Worm (Caenorhabditis elegans): Measurements from ENCODE around the gene C25F9.9.

C25F9.9 gene

DNA sequence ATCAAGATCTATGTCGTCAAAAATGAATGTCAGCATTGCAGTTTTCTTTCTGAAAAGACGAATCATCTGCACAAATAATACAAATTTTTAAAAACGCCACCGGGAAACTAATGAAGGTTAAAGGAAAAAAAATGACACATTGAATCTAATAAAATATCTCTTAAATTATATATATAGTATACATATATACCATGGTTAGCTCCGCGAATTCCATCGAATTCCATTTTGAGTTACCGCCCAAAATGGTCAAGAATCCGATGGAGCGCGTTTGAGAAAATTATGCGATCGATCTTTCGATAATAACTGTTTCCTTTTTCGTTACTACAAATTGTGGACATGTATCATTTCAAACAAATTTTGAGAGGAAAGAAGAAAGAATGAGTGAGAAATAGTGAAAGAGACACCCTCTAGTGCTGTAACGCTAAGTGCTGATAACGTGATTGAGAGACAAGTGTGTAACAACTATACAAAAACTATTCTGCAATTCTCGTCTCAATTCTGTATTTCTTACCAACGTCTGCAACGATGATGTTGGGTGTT lies 11.1 kb upstream of the C25F9.9 start, which contains the start of the genes C25F9.6 and C25F9.10:
TSS of gene C25F9.6 (minus strand) at position 51 of the 540 bp plus-strand sequence.
TSS of gene C25F9.10 (plus strand) at position 454 of the 540 bp plus-strand sequence.
- TF ChIP-seq ceh-13 (GFP tag; optimal IDR thresholded peaks at IDR 0.05): no peak
- no peak for TF ChIP-seq tra-4 (tag; optimal IDR thresholded peaks at IDR 0.05)
- TF ChIP-seq pes-1 (GFP tag; IDR thresholded peaks at IDR 0.05): no peak
- no peak for TF ChIP-seq ama-1 (optimal IDR thresholded peaks at IDR 0.05)
- TF ChIP-seq B0310.2 (tag; optimal IDR thresholded peaks at IDR 0.05): no peak
- TF ChIP-seq ets-7 (tag; optimal IDR thresholded peaks at IDR 0.05): no peak
- no peak for TF ChIP-seq hnd-1 (tag; optimal IDR thresholded peaks at IDR 0.05)
- TF ChIP-seq aly-1 (tag; optimal IDR thresholded peaks at IDR 0.05): no peak
- TF ChIP-seq hmg-4 (GFP tag; optimal IDR thresholded peaks at IDR 0.05): no peak
- TF ChIP-seq F13C5.2 (tag; optimal IDR thresholded peaks at IDR 0.05): no peak
- TF ChIP-seq flt-1 (GFP tag; IDR thresholded peaks at IDR 0.05): no peak

DNA sequence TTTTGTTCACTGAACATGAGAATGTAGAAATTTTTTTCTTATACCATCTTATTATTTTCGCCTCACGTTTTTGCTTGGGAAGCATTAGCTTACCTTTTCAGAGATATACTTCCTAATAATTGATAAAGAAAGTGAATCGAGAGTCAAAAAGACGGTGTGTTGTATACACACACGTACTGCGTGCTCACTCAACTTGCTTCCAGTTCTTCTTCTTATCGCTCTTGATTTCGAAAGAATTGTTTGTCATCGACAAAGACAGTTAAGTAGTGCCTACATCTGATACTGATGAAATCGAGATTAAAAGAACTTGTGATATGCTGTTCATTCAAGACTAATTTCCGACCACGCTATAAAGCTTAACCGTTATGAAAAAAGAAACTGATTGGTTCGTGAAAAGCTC lies 5.7 kb upstream of the C25F9.9 start, which contains the start of gene C25F9.5:
TSS of gene C25F9.5 (minus strand) at position 195 of the 400 bp plus-strand sequence.
- no peak for TF ChIP-seq tbx-11 (GFP tag; IDR thresholded peaks at IDR 0.05)
- TF ChIP-seq pes-1 (GFP tag; IDR thresholded peaks at IDR 0.05): no peak
- no peak for TF ChIP-seq ceh-36 (tag; optimal IDR thresholded peaks at IDR 0.05)
- TF ChIP-seq B0310.2 (tag; optimal IDR thresholded peaks at IDR 0.05): no peak
- no peak for TF ChIP-seq scrt-1 (GFP tag; IDR thresholded peaks at IDR 0.05)

DNA sequence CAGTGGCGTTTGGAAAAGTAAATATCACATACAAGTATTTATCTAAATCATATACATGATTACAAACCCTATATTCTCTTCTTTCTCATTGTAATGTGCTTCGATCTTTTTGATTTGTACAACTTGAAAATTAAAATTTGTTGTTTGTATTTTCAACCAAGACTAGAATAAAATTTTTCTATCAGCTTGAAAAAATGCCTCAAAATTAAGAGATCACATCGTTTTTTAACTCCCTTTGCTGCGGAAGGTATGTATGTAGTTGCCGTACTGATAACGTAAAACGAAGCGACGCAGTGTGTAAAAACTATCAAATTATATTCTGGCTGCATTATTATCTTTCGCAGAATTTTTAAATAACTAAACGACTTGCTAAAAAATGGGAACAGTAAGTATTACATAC lies 1.4 kb downstream of the C25F9.9 start, which contains the start of gene C25F9.15:
TSS of gene C25F9.15 (plus strand) at position 301 of the 400 bp plus-strand sequence.
- no peak for TF ChIP-seq aly-1 (tag; optimal IDR thresholded peaks at IDR 0.05)
- no peak for TF ChIP-seq hnd-1 (tag; optimal IDR thresholded peaks at IDR 0.05)
- no peak for TF ChIP-seq ama-1 (optimal IDR thresholded peaks at IDR 0.05)
- no peak for TF ChIP-seq ets-7 (tag; optimal IDR thresholded peaks at IDR 0.05)
- no peak for TF ChIP-seq F13C5.2 (tag; optimal IDR thresholded peaks at IDR 0.05)
- no peak for TF ChIP-seq ceh-36 (tag; optimal IDR thresholded peaks at IDR 0.05)
- TF ChIP-seq ceh-13 (GFP tag; optimal IDR thresholded peaks at IDR 0.05): no peak
- no peak for TF ChIP-seq tbx-11 (GFP tag; IDR thresholded peaks at IDR 0.05)
- TF ChIP-seq tra-4 (tag; optimal IDR thresholded peaks at IDR 0.05): no peak
- no peak for TF ChIP-seq hmg-4 (GFP tag; optimal IDR thresholded peaks at IDR 0.05)

DNA sequence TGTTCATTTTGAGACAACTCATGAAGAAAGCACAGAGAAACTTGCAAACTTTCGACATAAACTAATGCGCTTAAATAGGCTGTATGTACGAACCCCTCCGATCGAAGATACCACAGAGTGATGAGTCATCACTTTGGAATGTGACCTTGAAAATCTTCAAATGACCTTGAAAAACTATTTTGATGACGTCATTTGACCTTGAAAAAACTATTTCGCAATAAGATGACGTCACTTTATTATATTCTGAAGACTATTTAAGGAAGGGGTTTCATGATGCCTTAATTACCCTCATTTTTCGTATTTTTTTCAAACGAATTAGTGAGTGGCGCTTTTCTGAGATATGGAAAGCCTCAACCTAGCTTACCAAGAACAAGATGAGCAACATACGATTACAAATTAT lies 4.7 kb downstream of the C25F9.9 start, which contains the start of gene C25F9.2:
TSS of gene C25F9.2 (plus strand) at position 341 of the 400 bp plus-strand sequence.
- TF ChIP-seq B0310.2 (tag; optimal IDR thresholded peaks at IDR 0.05) (no peak), ceh-13 (GFP tag; optimal IDR thresholded peaks at IDR 0.05) (no peak), hmbx-1 (tag; optimal IDR thresholded peaks at IDR 0.05) (no peak), pes-1 (GFP tag; IDR thresholded peaks at IDR 0.05) (no peak)

DNA sequence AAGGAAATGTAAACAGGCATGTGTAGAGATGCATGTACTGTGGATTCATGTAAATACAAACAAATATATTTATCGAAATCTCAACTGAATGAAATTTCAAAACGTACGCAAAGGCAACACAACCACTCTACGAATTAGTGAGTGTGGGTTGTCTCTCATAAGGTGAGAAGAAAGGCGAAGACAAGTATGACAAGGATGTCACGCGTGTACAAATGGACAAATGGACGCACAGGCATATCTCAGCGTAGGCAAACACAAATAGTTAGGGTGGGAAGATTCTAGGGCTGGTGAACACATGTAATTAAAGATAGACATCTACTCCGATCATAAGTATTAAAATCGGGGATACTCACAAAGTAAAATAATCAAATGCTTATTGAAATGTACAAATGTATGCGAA lies 11.7 kb downstream of the C25F9.9 start:
- no peak for TF ChIP-seq scrt-1 (GFP tag; IDR thresholded peaks at IDR 0.05)
- TF ChIP-seq tra-4 (tag; optimal IDR thresholded peaks at IDR 0.05): no peak
- TF ChIP-seq hnd-1 (tag; optimal IDR thresholded peaks at IDR 0.05): no peak
- no peak for TF ChIP-seq pes-1 (GFP tag; IDR thresholded peaks at IDR 0.05)
- no peak for TF ChIP-seq ceh-36 (tag; optimal IDR thresholded peaks at IDR 0.05)
- TF ChIP-seq ama-1 (optimal IDR thresholded peaks at IDR 0.05): no peak
- no peak for TF ChIP-seq ets-7 (tag; optimal IDR thresholded peaks at IDR 0.05)
- TF ChIP-seq F13C5.2 (tag; optimal IDR thresholded peaks at IDR 0.05): no peak
- no peak for TF ChIP-seq hmbx-1 (tag; optimal IDR thresholded peaks at IDR 0.05)
- TF ChIP-seq aly-1 (tag; optimal IDR thresholded peaks at IDR 0.05): no peak
- TF ChIP-seq flt-1 (GFP tag; IDR thresholded peaks at IDR 0.05): no peak
- no peak for TF ChIP-seq sea-1 (GFP tag; conservative IDR thresholded peaks at IDR 0.05)
- no peak for TF ChIP-seq hmg-4 (GFP tag; optimal IDR thresholded peaks at IDR 0.05)
- TF ChIP-seq B0310.2 (tag; optimal IDR thresholded peaks at IDR 0.05): no peak
- TF ChIP-seq ceh-13 (GFP tag; optimal IDR thresholded peaks at IDR 0.05): no peak
- TF ChIP-seq tbx-37 (GFP tag; conservative IDR thresholded peaks at IDR 0.05): no peak
- no peak for TF ChIP-seq tbx-11 (GFP tag; IDR thresholded peaks at IDR 0.05)

DNA sequence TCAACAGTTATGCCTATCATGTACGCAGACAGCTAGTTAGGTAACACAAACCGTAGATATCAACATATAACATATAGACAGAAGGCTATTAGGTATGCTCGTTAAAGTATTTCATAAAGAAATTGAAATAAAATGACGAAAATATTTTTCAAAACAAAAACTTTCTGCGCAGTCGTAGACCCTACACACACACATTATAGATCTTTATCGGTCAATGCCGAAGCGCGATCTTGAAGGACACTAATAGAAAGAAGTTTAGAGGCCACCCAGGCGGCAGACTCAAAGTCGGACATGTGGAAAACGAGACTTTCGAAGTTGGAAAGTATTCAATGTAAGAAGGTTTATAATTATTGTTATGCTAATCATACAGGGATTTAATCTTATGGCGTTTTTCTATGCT lies 12.5 kb downstream of the C25F9.9 start:
- TF ChIP-seq ets-7 (tag; optimal IDR thresholded peaks at IDR 0.05): no peak
- no peak for TF ChIP-seq aly-1 (tag; optimal IDR thresholded peaks at IDR 0.05)
- no peak for TF ChIP-seq ama-1 (optimal IDR thresholded peaks at IDR 0.05)
- no peak for TF ChIP-seq hnd-1 (tag; optimal IDR thresholded peaks at IDR 0.05)
- no peak for TF ChIP-seq pes-1 (GFP tag; IDR thresholded peaks at IDR 0.05)
- TF ChIP-seq scrt-1 (GFP tag; IDR thresholded peaks at IDR 0.05): no peak
- TF ChIP-seq tbx-37 (GFP tag; conservative IDR thresholded peaks at IDR 0.05): no peak

DNA sequence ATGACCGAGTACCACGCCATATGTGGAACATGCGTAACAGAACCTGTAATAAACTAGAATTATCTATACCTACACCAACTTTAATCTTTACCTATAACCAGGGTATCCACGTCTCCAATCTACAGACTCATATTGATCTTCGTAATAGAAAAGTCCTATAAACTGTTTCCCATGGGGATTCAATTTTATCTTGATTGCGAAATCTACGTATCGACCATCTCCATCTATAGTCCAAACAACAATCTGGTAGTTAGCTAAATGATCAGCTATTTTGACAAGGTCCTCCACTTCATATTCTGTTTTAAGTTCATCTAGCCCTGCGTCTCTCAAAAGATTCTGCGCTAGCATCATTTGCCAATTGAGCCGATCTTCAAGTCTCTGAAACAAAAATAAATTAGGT lies 13.2 kb downstream of the C25F9.9 start:
- TF ChIP-seq B0310.2 (tag; optimal IDR thresholded peaks at IDR 0.05) (no peak), ceh-36 (tag; optimal IDR thresholded peaks at IDR 0.05) (no peak), flt-1 (GFP tag; IDR thresholded peaks at IDR 0.05) (no peak), tra-4 (tag; optimal IDR thresholded peaks at IDR 0.05) (no peak), hmg-4 (GFP tag; optimal IDR thresholded peaks at IDR 0.05) (no peak), sea-1 (GFP tag; conservative IDR thresholded peaks at IDR 0.05) (no peak), ceh-13 (GFP tag; optimal IDR thresholded peaks at IDR 0.05) (no peak), hnd-1 (tag; optimal IDR thresholded peaks at IDR 0.05) (no peak), pes-1 (GFP tag; IDR thresholded peaks at IDR 0.05) (no peak), ets-7 (tag; optimal IDR thresholded peaks at IDR 0.05) (no peak), scrt-1 (GFP tag; IDR thresholded peaks at IDR 0.05) (no peak), F13C5.2 (tag; optimal IDR thresholded peaks at IDR 0.05) (no peak), aly-1 (tag; optimal IDR thresholded peaks at IDR 0.05) (no peak), hmbx-1 (tag; optimal IDR thresholded peaks at IDR 0.05) (no peak), tbx-11 (GFP tag; IDR thresholded peaks at IDR 0.05) (no peak), tbx-37 (GFP tag; conservative IDR thresholded peaks at IDR 0.05) (no peak)

DNA sequence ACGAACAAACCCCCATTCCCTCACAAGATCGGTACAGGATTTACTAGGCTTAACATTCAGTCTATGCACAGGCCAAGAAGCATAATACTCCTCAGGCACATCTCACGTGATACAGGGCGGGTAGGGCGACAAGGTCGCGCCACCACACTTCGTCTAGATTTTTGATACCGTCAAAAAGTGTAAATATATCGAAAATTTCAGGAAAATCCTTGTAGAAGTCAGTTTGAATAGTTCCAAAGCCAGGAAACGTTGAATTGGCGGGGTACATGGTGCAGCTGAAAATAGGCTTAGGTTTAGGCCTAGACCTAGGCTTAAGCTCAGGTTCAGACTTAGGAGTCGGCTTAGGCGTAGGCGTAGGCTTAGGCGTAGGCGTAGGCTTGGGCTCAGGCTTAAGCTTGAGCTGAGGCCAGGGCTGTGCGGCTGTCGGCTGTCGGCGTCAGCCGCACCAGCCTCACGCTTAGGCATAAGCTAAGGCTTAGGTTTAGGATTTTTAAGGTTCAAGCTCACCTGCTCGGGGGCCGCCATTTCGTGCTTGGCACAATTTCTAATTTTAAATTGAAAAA lies 14.0 kb downstream of the C25F9.9 start:
- TF ChIP-seq ceh-36 (tag; optimal IDR thresholded peaks at IDR 0.05): peak; percentile 50
- no peak for TF ChIP-seq ets-7 (tag; optimal IDR thresholded peaks at IDR 0.05)
- peak; percentile 26 for TF ChIP-seq hmg-4 (GFP tag; optimal IDR thresholded peaks at IDR 0.05)

Measured in whole organism, early embryonic.